Worm (Caenorhabditis elegans): Measurements from ENCODE around the gene B0507.8.

ce11 chrV:8799293-8799812 lies 36.6 kb upstream of the B0507.8 start:
- TF ChIP-seq klf-2 (GFP tag; conservative IDR thresholded peaks at IDR 0.05) (no peak), cog-1 (tag; optimal IDR thresholded peaks at IDR 0.05) (no peak), med-1 (GFP tag; optimal IDR thresholded peaks at IDR 0.05; ENCODE audit: insufficient read depth) (no peak), tab-1 (GFP tag; IDR thresholded peaks at IDR 0.05) (no peak), flt-1 (GFP tag; IDR thresholded peaks at IDR 0.05) (no peak), T22C8.4 (GFP tag; IDR thresholded peaks at IDR 0.05) (no peak)
